Fruit fly (Drosophila melanogaster) whole organism, embryonic: ENCODE data around the gene UQCR-Q.

Source experiments
- B-H2 ChIP-seq: fragments of 200-800 bp; sonication (Bioruptor generic); optimal IDR thresholded peaks from 2 replicates; lab custom pipeline; 2018; ENCODE audit warnings: missing biosample characterization, mild to moderate bottlenecking, missing genetic modification characterization
- Bdp1 ChIP-seq: fragments of 200-800 bp; sonication (Bioruptor generic); optimal IDR thresholded peaks from 3 replicates; lab custom pipeline; 2016; ENCODE audit warnings: missing biosample characterization, missing genetic modification characterization
- Blimp-1 ChIP-seq: fragments of 200-800 bp; sonication (Bioruptor generic); optimal IDR thresholded peaks from 3 replicates; lab custom pipeline; 2018; ENCODE audit warnings: missing biosample characterization, missing genetic modification characterization, mild to moderate bottlenecking, moderate library complexity, missing genetic modification reagents
- CG10267 ChIP-seq: fragments of 200-800 bp; sonication (Bioruptor generic); optimal IDR thresholded peaks from 2 replicates; lab custom pipeline; 2018; ENCODE audit warnings: missing biosample characterization, mild to moderate bottlenecking, missing genetic modification characterization, moderate library complexity
- CG10274 ChIP-seq: fragments of 200-800 bp; sonication (Bioruptor generic); optimal IDR thresholded peaks from 3 replicates; lab custom pipeline; 2017; ENCODE audit warnings: missing biosample characterization, mild to moderate bottlenecking, missing genetic modification characterization
- CG10462 ChIP-seq: fragments of 200-800 bp; sonication (Bioruptor generic); optimal IDR thresholded peaks from 2 replicates; lab custom pipeline; 2016; ENCODE audit warnings: missing biosample characterization, missing genetic modification characterization
- CG11398 ChIP-seq: fragments of 200-800 bp; sonication (Bioruptor generic); optimal IDR thresholded peaks from 2 replicates; lab custom pipeline; 2016; ENCODE audit warnings: missing biosample characterization, missing genetic modification characterization
- CG12769 ChIP-seq: fragments of 200-800 bp; sonication (Bioruptor generic); optimal IDR thresholded peaks from 2 replicates; lab custom pipeline; 2019; ENCODE audit warnings: missing biosample characterization, mild to moderate bottlenecking, missing genetic modification characterization, moderate library complexity
- CG13287 ChIP-seq: fragments of 200-800 bp; sonication (Bioruptor generic); IDR thresholded peaks from 2 replicates; pipeline ENCODE4 v1.3.6; 2022; ENCODE audit warnings: missing biosample characterization, missing genetic modification characterization; ENCODE audit not compliant: partially characterized antibody
- CG13624 ChIP-seq: fragments of 200-800 bp; sonication (Bioruptor generic); optimal IDR thresholded peaks from 2 replicates; lab custom pipeline; 2016; ENCODE audit warnings: missing biosample characterization, missing genetic modification characterization
- CG13894 ChIP-seq: fragments of 200-800 bp; sonication (Bioruptor generic); optimal IDR thresholded peaks from 3 replicates; lab custom pipeline; 2018; ENCODE audit warnings: missing biosample characterization, mild to moderate bottlenecking, missing genetic modification characterization, moderate library complexity
- CG14014 ChIP-seq: fragments of 200-800 bp; sonication (Bioruptor generic); IDR thresholded peaks from 2 replicates; pipeline ENCODE4 v1.3.6; 2022; ENCODE audit warnings: missing biosample characterization, missing genetic modification characterization
- CG15011 ChIP-seq: fragments of 200-800 bp; sonication (Bioruptor generic); optimal IDR thresholded peaks from 3 replicates; lab custom pipeline; 2018; ENCODE audit warnings: missing biosample characterization, mild to moderate bottlenecking, missing genetic modification characterization
- CG1603 ChIP-seq: fragments of 200-800 bp; sonication (Bioruptor generic); optimal IDR thresholded peaks from 2 replicates; lab custom pipeline; 2019; ENCODE audit warnings: missing biosample characterization, mild to moderate bottlenecking, missing genetic modification characterization, moderate library complexity
- CG17361 ChIP-seq: fragments of 200-800 bp; sonication (Bioruptor generic); IDR thresholded peaks from 3 replicates; pipeline ENCODE4 v1.3.6; 2022; ENCODE audit warnings: missing biosample characterization, missing genetic modification characterization
- CG18262 ChIP-seq: fragments of 200-800 bp; optimal IDR thresholded peaks from 3 replicates; lab custom pipeline; 2019; ENCODE audit warnings: missing biosample characterization, mild to moderate bottlenecking, missing genetic modification characterization, moderate library complexity
- CG2712 ChIP-seq: fragments of 200-800 bp; optimal IDR thresholded peaks from 3 replicates; lab custom pipeline; 2019; ENCODE audit warnings: missing biosample characterization, mild to moderate bottlenecking, missing genetic modification characterization, moderate library complexity
- CG30403 ChIP-seq: fragments of 200-800 bp; sonication (Bioruptor generic); optimal IDR thresholded peaks from 3 replicates; lab custom pipeline; 2016; ENCODE audit warnings: missing biosample characterization, missing genetic modification characterization
- CG4424 ChIP-seq: fragments of 200-800 bp; sonication (Bioruptor generic); optimal IDR thresholded peaks from 3 replicates; lab custom pipeline; 2016; ENCODE audit warnings: missing biosample characterization, missing genetic modification characterization
- CG4730 ChIP-seq: fragments of 200-800 bp; sonication (Bioruptor generic); IDR thresholded peaks from 2 replicates; pipeline ENCODE4 v1.3.6; 2022; ENCODE audit warnings: missing biosample characterization, missing genetic modification characterization
- CG8290 ChIP-seq, 3 experiments: fragments of 200-800 bp; sonication (Bioruptor generic); optimal IDR thresholded peaks; 2 replicates each; lab custom pipeline; 2016 to 2019; ENCODE audit warnings: missing biosample characterization in 3 of 3, missing genetic modification characterization in 3 of 3, mild to moderate bottlenecking in 2 of 3, moderate library complexity in 1 of 3
- CG9817 ChIP-seq: fragments of 200-800 bp; sonication (Bioruptor generic); optimal IDR thresholded peaks from 2 replicates; lab custom pipeline; 2018; ENCODE audit warnings: missing biosample characterization, mild to moderate bottlenecking, missing genetic modification characterization, moderate library complexity
- D19A ChIP-seq: fragments of 200-800 bp; optimal IDR thresholded peaks from 3 replicates; lab custom pipeline; 2019; ENCODE audit warnings: missing biosample characterization, mild to moderate bottlenecking, missing genetic modification characterization, moderate library complexity
- Fer1 ChIP-seq: fragments of 200-800 bp; sonication (Bioruptor generic); optimal IDR thresholded peaks from 2 replicates; lab custom pipeline; 2017; ENCODE audit warnings: missing biosample characterization, mild to moderate bottlenecking, missing genetic modification characterization
- MESR4 ChIP-seq: fragments of 200-800 bp; sonication (Bioruptor generic); optimal IDR thresholded peaks from 2 replicates; lab custom pipeline; 2018; ENCODE audit warnings: missing biosample characterization, mild to moderate bottlenecking, missing genetic modification characterization, moderate library complexity
- Med ChIP-seq: fragments of 200-800 bp; sonication (Bioruptor generic); peaks from one replicate; lab custom pipeline; 2016; ENCODE audit warnings: missing biosample characterization, missing genetic modification characterization, mild to moderate bottlenecking, inconsistent platforms, moderate library complexity
- NFAT ChIP-seq: fragments of 200-800 bp; sonication (Bioruptor generic); IDR thresholded peaks from 2 replicates; pipeline ENCODE4 v1.3.6; 2022; ENCODE audit warnings: missing biosample characterization, missing genetic modification characterization
- Nf-YC ChIP-seq: fragments of 200-800 bp; optimal IDR thresholded peaks from 3 replicates; lab custom pipeline; 2019; ENCODE audit warnings: missing biosample characterization, mild to moderate bottlenecking, missing genetic modification characterization, moderate library complexity
- Poxn ChIP-seq: fragments of 200-800 bp; sonication (Bioruptor generic); IDR thresholded peaks from 2 replicates; pipeline ENCODE4 v1.3.6; 2022; ENCODE audit warnings: missing biosample characterization, missing genetic modification characterization
- Side ChIP-seq: fragments of 200-800 bp; sonication (Bioruptor generic); optimal IDR thresholded peaks from 2 replicates; lab custom pipeline; 2016; ENCODE audit warnings: missing biosample characterization, missing genetic modification characterization
- Xbp1 ChIP-seq: fragments of 200-800 bp; sonication (Bioruptor generic); optimal IDR thresholded peaks from 3 replicates; lab custom pipeline; 2016; ENCODE audit warnings: missing biosample characterization, mild to moderate bottlenecking, missing genetic modification characterization
- bsh ChIP-seq, 2 experiments: fragments of 200-800 bp; sonication (Bioruptor generic); optimal IDR thresholded peaks; 2 replicates each; lab custom pipeline; 2017 to 2018; ENCODE audit warnings: mild to moderate bottlenecking in 2 of 2, missing biosample characterization in 2 of 2, missing genetic modification characterization in 2 of 2, moderate library complexity in 1 of 2
- crp ChIP-seq, 2 experiments: fragments of 200-800 bp; sonication (Bioruptor generic); optimal IDR thresholded peaks; 2 replicates in 1 of 2; 3 replicates in 1 of 2; lab custom pipeline; 2017; ENCODE audit warnings: missing biosample characterization in 2 of 2, missing genetic modification characterization in 2 of 2, mild to moderate bottlenecking in 1 of 2, moderate library complexity in 1 of 2
- dm ChIP-seq: fragments of 200-800 bp; sonication (Bioruptor generic); optimal IDR thresholded peaks from 3 replicates; lab custom pipeline; 2016; ENCODE audit warnings: missing biosample characterization, missing genetic modification characterization
- fd102C ChIP-seq: fragments of 200-800 bp; sonication (Bioruptor generic); optimal IDR thresholded peaks from 2 replicates; lab custom pipeline; 2018; ENCODE audit warnings: missing biosample characterization, mild to moderate bottlenecking, missing genetic modification characterization, moderate library complexity
- fd64A ChIP-seq: fragments of 200-800 bp; sonication (Bioruptor generic); optimal IDR thresholded peaks from 3 replicates; lab custom pipeline; 2018; ENCODE audit warnings: missing biosample characterization, mild to moderate bottlenecking, missing genetic modification characterization
- gcm ChIP-seq: fragments of 200-800 bp; sonication (Bioruptor generic); optimal IDR thresholded peaks from 2 replicates; lab custom pipeline; 2019; ENCODE audit warnings: missing biosample characterization, mild to moderate bottlenecking, missing genetic modification characterization, moderate library complexity
- gfzf ChIP-seq: fragments of 200-800 bp; sonication (Bioruptor generic); optimal IDR thresholded peaks from 2 replicates; lab custom pipeline; 2016; ENCODE audit warnings: missing biosample characterization, mild to moderate bottlenecking, missing genetic modification characterization, moderate library complexity
- lbe ChIP-seq: fragments of 200-800 bp; sonication (Bioruptor generic); optimal IDR thresholded peaks from 2 replicates; lab custom pipeline; 2016; ENCODE audit warnings: missing biosample characterization, mild to moderate bottlenecking, missing genetic modification characterization
- luna ChIP-seq: fragments of 200-800 bp; sonication (Bioruptor generic); optimal IDR thresholded peaks from 2 replicates; lab custom pipeline; 2016; ENCODE audit warnings: missing biosample characterization, missing genetic modification characterization
- nau ChIP-seq: fragments of 200-800 bp; sonication (Bioruptor generic); optimal IDR thresholded peaks from 3 replicates; lab custom pipeline; 2017; ENCODE audit warnings: missing biosample characterization, mild to moderate bottlenecking, missing genetic modification characterization, missing genetic modification reagents
- row ChIP-seq: fragments of 200-800 bp; sonication (Bioruptor generic); IDR thresholded peaks from 3 replicates; pipeline ENCODE4 v1.3.6; 2022; ENCODE audit warnings: missing biosample characterization, missing genetic modification characterization
- sens ChIP-seq: fragments of 200-800 bp; sonication (Bioruptor generic); peaks from one replicate; lab custom pipeline; 2016; ENCODE audit warnings: missing biosample characterization, missing genetic modification characterization
- slbo ChIP-seq: fragments of 200-800 bp; sonication (Bioruptor generic); IDR thresholded peaks from 2 replicates; pipeline ENCODE4 v1.3.6; 2022; ENCODE audit warnings: missing biosample characterization, missing genetic modification characterization
- stwl ChIP-seq: fragments of 200-800 bp; sonication (Bioruptor generic); optimal IDR thresholded peaks from 3 replicates; lab custom pipeline; 2018; ENCODE audit warnings: missing biosample characterization, mild to moderate bottlenecking, missing genetic modification characterization, moderate library complexity
- sug ChIP-seq: fragments of 200-800 bp; optimal IDR thresholded peaks from 2 replicates; lab custom pipeline; 2019; ENCODE audit warnings: missing biosample characterization, mild to moderate bottlenecking, missing genetic modification characterization, moderate library complexity
- vvl ChIP-seq: fragments of 200-800 bp; sonication (Bioruptor generic); IDR thresholded peaks from 2 replicates; pipeline ENCODE4 v1.3.6; 2022; ENCODE audit warnings: missing biosample characterization, missing genetic modification characterization

UQCR-Q gene

DNA sequence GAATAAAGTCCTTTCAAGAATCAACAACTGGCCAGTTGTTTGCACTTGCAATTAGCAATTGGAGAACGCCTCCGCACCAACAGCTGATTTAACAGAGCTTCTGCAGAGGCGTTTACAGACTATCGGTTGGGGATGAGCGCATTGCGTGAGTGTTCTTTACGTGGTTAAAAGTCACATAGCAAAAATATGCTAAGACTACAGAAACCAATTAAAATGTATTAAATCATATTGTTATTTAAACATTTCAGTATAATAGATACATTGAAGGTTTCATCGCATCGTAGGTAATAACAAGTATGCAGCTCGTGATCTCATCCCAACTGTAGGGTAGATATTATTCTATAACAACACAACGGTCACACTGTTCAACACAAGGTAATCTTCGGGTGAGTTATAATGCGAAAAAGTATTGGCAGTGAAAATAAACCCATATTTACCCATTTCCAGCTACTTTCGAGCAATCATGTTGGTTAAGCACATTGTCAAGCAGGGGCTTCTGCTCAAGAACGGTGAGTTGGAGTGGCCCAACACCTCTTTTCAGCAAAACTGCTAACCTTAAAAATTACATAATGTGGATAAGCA lies 49.3 kb upstream of the UQCR-Q start, which contains the start of the genes Sec3 and COX7B (continued):
- no peak for TF ChIP-seq CG15011 (GFP tag; lab: Kevin White, UChicago)
- no peak for TF ChIP-seq fd64A (GFP tag; lab: Kevin White, UChicago)
- TF ChIP-seq Blimp-1: peak; percentile 39
- no peak for TF ChIP-seq CG10462 (GFP tag; lab: Kevin White, UChicago)
- peak; percentile 27 for TF ChIP-seq nau (GFP tag; lab: Kevin White, UChicago)
- TF ChIP-seq CG10274: no peak
- TF ChIP-seq fd102C (GFP tag; lab: Kevin White, UChicago): no peak
- TF ChIP-seq CG9817 (tag; lab: Kevin White, UChicago): peak; percentile 81
- no peak for TF ChIP-seq luna (GFP tag; lab: Kevin White, UChicago)
- TF ChIP-seq CG4424 (GFP tag; lab: Kevin White, UChicago): peak; percentile 70
- peak; percentile 98 for TF ChIP-seq CG13287 (GFP tag; lab: Robert Waterston, UW)
- TF ChIP-seq Fer1 (GFP tag; lab: Kevin White, UChicago): peak; percentile 72
- no peak for TF ChIP-seq Poxn

DNA sequence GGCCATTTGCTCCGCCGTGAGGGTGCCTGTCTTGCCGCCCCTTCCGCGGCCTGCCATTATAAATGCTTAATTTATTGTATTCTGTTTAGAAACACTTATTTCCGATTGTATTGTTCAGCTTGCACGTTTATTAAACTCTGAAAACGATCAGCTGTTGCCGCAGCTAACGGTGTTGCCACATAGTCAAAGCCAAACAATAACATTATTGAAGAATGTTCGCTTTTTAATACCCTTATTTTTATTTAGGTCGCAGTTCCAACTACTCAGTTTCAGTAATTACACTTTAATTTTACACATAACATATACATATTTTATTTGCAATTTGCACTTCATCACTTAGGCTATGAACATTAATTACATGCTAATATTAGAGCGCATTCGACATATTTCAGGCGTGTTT lies 47.5 kb upstream of the UQCR-Q start, which contains the start of gene Polr3G:
Polr3G (minus strand) TSS at position 118 of the 400 bp plus-strand sequence.
- TF ChIP-seq CG14014 (GFP tag; lab: Robert Waterston, UW) (0 out of 2 replicates have a peak, but pooled peaks have one; percentile 22), gcm (GFP tag; lab: Kevin White, UChicago) (peak; percentile 4), CG13287 (GFP tag; lab: Robert Waterston, UW) (no peak; the same call in 1 of the 2 replicates), row (GFP tag; lab: Robert Waterston, UW) (peak; percentile 83), CG1603 (tag; lab: Kevin White, UChicago) (peak; percentile 43), slbo (GFP tag; lab: Robert Waterston, UW) (peak; percentile 51), bsh (GFP tag; optimal IDR thresholded peaks at IDR 0.05; lab: Kevin White, UChicago) (peak in 1 of 2 experiments; percentile 11), gfzf (GFP tag; lab: Kevin White, UChicago) (peak; percentile 2), MESR4 (peak; percentile 41), crp (GFP tag; optimal IDR thresholded peaks at IDR 0.05; lab: Kevin White, UChicago) (peak; percentile 59 to 93), Med (GFP tag; lab: Kevin White, UChicago) (peak; percentile 80), CG13624 (peak; percentile 5), CG8290 (GFP tag; optimal IDR thresholded peaks at IDR 0.05; lab: Kevin White, UChicago) (no peak), CG8290 (tag; optimal IDR thresholded peaks at IDR 0.05; lab: Kevin White, UChicago) (peak in 1 of 2 experiments; percentile 36), CG13894 (tag; lab: Kevin White, UChicago) (peak; percentile 16), CG4424 (GFP tag; lab: Kevin White, UChicago) (peak; percentile 23), vvl (peak; percentile 44; the same call in 1 of the 2 replicates), dm (GFP tag; lab: Kevin White, UChicago) (peak; percentile 67), sens (GFP tag; lab: Kevin White, UChicago) (peak; percentile 86), CG4730 (GFP tag; lab: Robert Waterston, UW) (no peak), Nf-YC (tag; lab: Kevin White, UChicago) (peak; percentile 33), stwl (tag; lab: Kevin White, UChicago) (peak; percentile 28), Xbp1 (GFP tag; lab: Kevin White, UChicago) (peak; percentile 37), D19A (tag; lab: Kevin White, UChicago) (peak; percentile 99), Bdp1 (GFP tag; lab: Kevin White, UChicago) (no peak), CG2712 (peak; percentile 8), NFAT (GFP tag; lab: Robert Waterston, UW) (no peak), Side (GFP tag; lab: Kevin White, UChicago) (no peak), CG12769 (tag; lab: Kevin White, UChicago) (peak; percentile 29), lbe (GFP tag; lab: Kevin White, UChicago) (peak; percentile 22), Fer1 (GFP tag; lab: Kevin White, UChicago) (peak; percentile 26), B-H2 (GFP tag; lab: Kevin White, UChicago) (peak; percentile 22), CG18262 (tag; lab: Kevin White, UChicago) (peak; percentile 21), CG11398 (GFP tag; lab: Kevin White, UChicago) (no peak), CG10267 (tag; lab: Kevin White, UChicago) (peak; percentile 10), sug (tag; lab: Kevin White, UChicago) (peak; percentile 26), CG17361 (GFP tag; lab: Robert Waterston, UW) (0 out of 3 replicates have a peak, but pooled peaks have one; percentile 18), CG30403 (GFP tag; lab: Kevin White, UChicago) (peak; percentile 20)
